Fruit fly (Drosophila melanogaster): ENCODE data around the gene aub.

The aub gene

dm6 chr2L:10968009-10968383 lies 33.3 kb downstream of the aub start (continued):
- TF ChIP-seq CG13296 (GFP tag; optimal IDR thresholded peaks at IDR 0.05) (no peak), eve (GFP tag; optimal IDR thresholded peaks at IDR 0.05) (no peak), Myb (GFP tag; optimal IDR thresholded peaks at IDR 0.05) (peak; percentile 8), Sry-δ (GFP tag; optimal IDR thresholded peaks at IDR 0.05) (no peak), CG3995 (GFP tag; optimal IDR thresholded peaks at IDR 0.05) (no peak), sob (GFP tag; IDR thresholded peaks at IDR 0.05) (no peak), CG2116 (GFP tag; optimal IDR thresholded peaks at IDR 0.05) (no peak), CG1602 (GFP tag; optimal IDR thresholded peaks at IDR 0.05) (no peak), E2f2 (GFP tag; IDR thresholded peaks at IDR 0.05) (peak; percentile 79), BEAF-32 (GFP tag; optimal IDR thresholded peaks at IDR 0.05) (peak; percentile 22), Chrac-16 (GFP tag; optimal IDR thresholded peaks at IDR 0.05) (no peak), bsh (GFP tag; optimal IDR thresholded peaks at IDR 0.05) (no peak), CG32532 (GFP tag; IDR thresholded peaks at IDR 0.05) (no peak), CG11723 (GFP tag; optimal IDR thresholded peaks at IDR 0.05) (no peak)

DNA sequence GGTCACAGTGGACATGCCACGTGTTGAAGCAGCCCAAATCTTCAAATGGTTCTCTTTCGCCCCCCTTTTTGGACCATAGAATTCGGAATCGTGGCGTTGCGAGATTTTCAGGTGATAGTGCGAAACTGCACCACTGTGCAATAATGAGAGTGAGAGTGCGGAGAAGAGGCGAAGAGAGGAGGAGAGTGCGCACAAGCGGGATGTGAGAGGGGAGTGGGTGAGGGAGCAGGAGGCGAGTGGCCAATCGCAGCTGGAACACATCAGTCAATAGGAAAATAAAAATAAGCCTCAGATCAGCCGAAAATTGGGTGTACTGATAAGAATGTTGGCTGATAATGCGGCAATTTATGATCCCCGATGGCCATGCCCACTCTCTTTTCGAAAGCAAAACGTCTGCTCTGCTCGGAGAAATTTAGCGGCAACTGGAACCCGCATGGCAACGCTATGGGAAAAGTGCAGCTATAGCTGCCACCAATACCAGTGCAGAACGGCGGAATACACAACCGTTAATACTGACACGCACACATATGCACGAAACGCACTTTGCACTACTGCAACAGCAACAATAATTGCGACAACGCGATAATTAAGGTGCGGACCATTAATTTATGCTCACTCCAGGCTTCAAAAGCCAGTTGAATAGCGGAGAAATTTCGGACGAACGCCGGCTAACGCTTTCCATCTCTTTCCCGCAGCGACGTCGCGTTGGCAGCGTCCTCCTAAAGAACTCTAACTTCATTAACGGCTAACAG lies 33.8 kb downstream of the aub start:
- TF ChIP-seq dimm (GFP tag; IDR thresholded peaks at IDR 0.05) (no peak), repo (GFP tag; optimal IDR thresholded peaks at IDR 0.05) (no peak), CG4282 (GFP tag; optimal IDR thresholded peaks at IDR 0.05) (peak; percentile 40), CG3995 (GFP tag; optimal IDR thresholded peaks at IDR 0.05) (no peak), CG33213 (GFP tag; optimal IDR thresholded peaks at IDR 0.05) (peak; percentile 1), CG16813 (GFP tag; IDR thresholded peaks at IDR 0.05; ENCODE audit: partially characterized antibody) (0 out of 3 replicates have a peak, but pooled peaks have one; percentile 13), GATAe (GFP tag; conservative IDR thresholded peaks at IDR 0.05) (no peak), CG10543 (GFP tag; optimal IDR thresholded peaks at IDR 0.05) (peak; percentile 47), gcm (GFP tag; optimal IDR thresholded peaks at IDR 0.05) (peak; percentile 54), lilli (GFP tag; optimal IDR thresholded peaks at IDR 0.05) (peak; percentile 23), CG4707 (GFP tag; optimal IDR thresholded peaks at IDR 0.05) (peak; percentile 96), CG34376 (GFP tag; optimal IDR thresholded peaks at IDR 0.05) (peak; percentile 15), sob (GFP tag; IDR thresholded peaks at IDR 0.05) (no peak), CG2712 (tag; optimal IDR thresholded peaks at IDR 0.05) (peak; percentile 25), Awh (GFP tag; IDR thresholded peaks at IDR 0.05) (peak; percentile 49), Nf-YB (GFP tag; optimal IDR thresholded peaks at IDR 0.05) (peak; percentile 89), CG7745 (tag; optimal IDR thresholded peaks at IDR 0.05) (no peak), CG7839 (tag; optimal IDR thresholded peaks at IDR 0.05) (no peak), CG11456 (GFP tag; IDR thresholded peaks at IDR 0.05) (no peak), Ravus (GFP tag; IDR thresholded peaks at IDR 0.05) (no peak), Max (GFP tag; optimal IDR thresholded peaks at IDR 0.05) (peak; percentile 13), Dll (GFP tag; IDR thresholded peaks at IDR 0.05; ENCODE audit: partially characterized antibody) (peak; percentile 34; the same call in 1 of the 4 replicates), Eip74EF (GFP tag; optimal IDR thresholded peaks at IDR 0.05) (no peak), Blimp-1 (GFP tag; optimal IDR thresholded peaks at IDR 0.05) (peak; percentile 93), chn (GFP tag; optimal IDR thresholded peaks at IDR 0.05) (peak; percentile 29), bsh (GFP tag; optimal IDR thresholded peaks at IDR 0.05) (peak; percentile 23 to 66), CG8290 (GFP tag; optimal IDR thresholded peaks at IDR 0.05) (no peak), CG8290 (tag; optimal IDR thresholded peaks at IDR 0.05) (peak in 1 of 2 experiments; percentile 50), CG18599 (GFP tag; optimal IDR thresholded peaks at IDR 0.05) (peak; percentile 36), ash1 (GFP tag; optimal IDR thresholded peaks at IDR 0.05) (peak; percentile 10), nerfin-2 (GFP tag; IDR thresholded peaks at IDR 0.05; ENCODE audit: partially characterized antibody) (0 out of 2 replicates have a peak, but pooled peaks have one; percentile 12), ken (GFP tag; IDR thresholded peaks at IDR 0.05) (0 out of 3 replicates have a peak, but pooled peaks have one; percentile 26), row (GFP tag; IDR thresholded peaks at IDR 0.05) (peak; percentile 77), CG3065 (GFP tag; optimal IDR thresholded peaks at IDR 0.05) (peak; percentile 19), ems (GFP tag; optimal IDR thresholded peaks at IDR 0.05) (no peak), CG6175 (GFP tag; IDR thresholded peaks at IDR 0.05) (0 out of 3 replicates have a peak, but pooled peaks have one; percentile 21)

Measured in whole organism, embryonic.